Fruit fly (Drosophila melanogaster): ENCODE measurements around the gene CkIalpha.

CkIalpha gene

dm6 chrX:12654288-12654729 lies 883 bp downstream of the CkIalpha start (continued):
- TF ChIP-seq CG8290 (GFP tag; optimal IDR thresholded peaks at IDR 0.05) = peak; percentile 1
- peak; percentile 5 to 35 for TF ChIP-seq CG8290 (tag; optimal IDR thresholded peaks at IDR 0.05)
- TF ChIP-seq CG2678 (tag; optimal IDR thresholded peaks at IDR 0.05) = peak; percentile 15
- TF ChIP-seq vnd (GFP tag; IDR thresholded peaks at IDR 0.05; ENCODE audit: partially characterized antibody) = 0 out of 3 replicates have a peak, but pooled peaks have one; percentile 25
- TF ChIP-seq Adf1 (GFP tag; IDR thresholded peaks at IDR 0.05) = peak; percentile 37
- TF ChIP-seq CG34376 (GFP tag; optimal IDR thresholded peaks at IDR 0.05) = peak; percentile 40
- TF ChIP-seq CG2875 (GFP tag; optimal IDR thresholded peaks at IDR 0.05) = no peak
- peak; percentile 91 for TF ChIP-seq CG17385 (GFP tag; optimal IDR thresholded peaks at IDR 0.05)
- TF ChIP-seq pan (optimal IDR thresholded peaks at IDR 0.05) = no peak
- no peak for TF ChIP-seq pan (GFP tag; optimal IDR thresholded peaks at IDR 0.05 in 1 of 2, IDR thresholded peaks at IDR 0.05 in 1 of 2)
- TF ChIP-seq scrt (GFP tag; optimal IDR thresholded peaks at IDR 0.05) = no peak
- no peak for TF ChIP-seq Lpt (GFP tag; optimal IDR thresholded peaks at IDR 0.05)
- no peak for TF ChIP-seq Abd-B (GFP tag; optimal IDR thresholded peaks at IDR 0.05)
- no peak for TF ChIP-seq disco-r (GFP tag; optimal IDR thresholded peaks at IDR 0.05)
- no peak for TF ChIP-seq CG12659 (GFP tag; optimal IDR thresholded peaks at IDR 0.05)
- TF ChIP-seq Deaf1 (tag; optimal IDR thresholded peaks at IDR 0.05) = no peak
- TF ChIP-seq klu (GFP tag; IDR thresholded peaks at IDR 0.05) = no peak
- peak; percentile 73; the same call in 2 of the 3 replicates for TF ChIP-seq Opbp (GFP tag; IDR thresholded peaks at IDR 0.05; ENCODE audit: partially characterized antibody)
- TF ChIP-seq MESR4 (GFP tag; optimal IDR thresholded peaks at IDR 0.05) = peak; percentile 34
- TF ChIP-seq CG32772 (GFP tag; IDR thresholded peaks at IDR 0.05) = no peak
- no peak for TF ChIP-seq CG16863 (GFP tag; optimal IDR thresholded peaks at IDR 0.05)
- TF ChIP-seq CG7271 (tag; optimal IDR thresholded peaks at IDR 0.05) = no peak
- TF ChIP-seq gt (GFP tag; IDR thresholded peaks at IDR 0.05) = no peak
- no peak for TF ChIP-seq CG9876 (GFP tag; optimal IDR thresholded peaks at IDR 0.05)
- peak; percentile 63; the same call in 2 of the 3 replicates for TF ChIP-seq ci (GFP tag; IDR thresholded peaks at IDR 0.05)
- peak; percentile 36 for TF ChIP-seq CG1603 (tag; optimal IDR thresholded peaks at IDR 0.05)
- peak; percentile 16 for TF ChIP-seq lab (GFP tag; optimal IDR thresholded peaks at IDR 0.05)
- TF ChIP-seq HLH4C (GFP tag; IDR thresholded peaks at IDR 0.05; ENCODE audit: partially characterized antibody) = peak; percentile 63
- TF ChIP-seq bowl (GFP tag; IDR thresholded peaks at IDR 0.05) = no peak
- no peak for TF ChIP-seq CG11093 (GFP tag; IDR thresholded peaks at IDR 0.05)
- no peak for TF ChIP-seq E2f2 (GFP tag; IDR thresholded peaks at IDR 0.05)
- peak; percentile 35 for TF ChIP-seq HmgZ (tag; optimal IDR thresholded peaks at IDR 0.05)
- TF ChIP-seq CG1792 (GFP tag; optimal IDR thresholded peaks at IDR 0.05) = no peak
- TF ChIP-seq CG15479 (GFP tag; optimal IDR thresholded peaks at IDR 0.05) = peak; percentile 63
- TF ChIP-seq Atf-2 (GFP tag; optimal IDR thresholded peaks at IDR 0.05) = no peak
- TF ChIP-seq CG10565 (GFP tag; optimal IDR thresholded peaks at IDR 0.05) = no peak
- no peak for TF ChIP-seq gfzf (GFP tag; optimal IDR thresholded peaks at IDR 0.05)
- peak; percentile 60 for TF ChIP-seq CG17912 (GFP tag; optimal IDR thresholded peaks at IDR 0.05)
- no peak for TF ChIP-seq CG10321 (GFP tag; IDR thresholded peaks at IDR 0.05)
- TF ChIP-seq B-H2 (GFP tag; optimal IDR thresholded peaks at IDR 0.05) = peak; percentile 12
- TF ChIP-seq ewg (GFP tag; optimal IDR thresholded peaks at IDR 0.05) = no peak
- no peak for TF ChIP-seq fd102C (GFP tag; optimal IDR thresholded peaks at IDR 0.05)
- no peak for TF ChIP-seq CG14667 (GFP tag; IDR thresholded peaks at IDR 0.05)
- TF ChIP-seq CG7963 (GFP tag; IDR thresholded peaks at IDR 0.05; ENCODE audit: partially characterized antibody) = peak; percentile 42; the same call in 1 of the 3 replicates
- no peak for TF ChIP-seq CG15073 (GFP tag; optimal IDR thresholded peaks at IDR 0.05)
- TF ChIP-seq ab (GFP tag; optimal IDR thresholded peaks at IDR 0.05) = no peak
- no peak for TF ChIP-seq CG7786 (GFP tag; optimal IDR thresholded peaks at IDR 0.05)
- no peak for TF ChIP-seq gro (GFP tag; optimal IDR thresholded peaks at IDR 0.05)
- TF ChIP-seq otp (GFP tag; IDR thresholded peaks at IDR 0.05) = no peak
- TF ChIP-seq CG9215 (GFP tag; IDR thresholded peaks at IDR 0.05) = no peak
- TF ChIP-seq CG7839 (tag; optimal IDR thresholded peaks at IDR 0.05) = no peak

Measured in whole organism, embryonic.